Fruit fly (Drosophila melanogaster): Measurements from ENCODE around the gene Pgk.

Gene Pgk

DNA sequence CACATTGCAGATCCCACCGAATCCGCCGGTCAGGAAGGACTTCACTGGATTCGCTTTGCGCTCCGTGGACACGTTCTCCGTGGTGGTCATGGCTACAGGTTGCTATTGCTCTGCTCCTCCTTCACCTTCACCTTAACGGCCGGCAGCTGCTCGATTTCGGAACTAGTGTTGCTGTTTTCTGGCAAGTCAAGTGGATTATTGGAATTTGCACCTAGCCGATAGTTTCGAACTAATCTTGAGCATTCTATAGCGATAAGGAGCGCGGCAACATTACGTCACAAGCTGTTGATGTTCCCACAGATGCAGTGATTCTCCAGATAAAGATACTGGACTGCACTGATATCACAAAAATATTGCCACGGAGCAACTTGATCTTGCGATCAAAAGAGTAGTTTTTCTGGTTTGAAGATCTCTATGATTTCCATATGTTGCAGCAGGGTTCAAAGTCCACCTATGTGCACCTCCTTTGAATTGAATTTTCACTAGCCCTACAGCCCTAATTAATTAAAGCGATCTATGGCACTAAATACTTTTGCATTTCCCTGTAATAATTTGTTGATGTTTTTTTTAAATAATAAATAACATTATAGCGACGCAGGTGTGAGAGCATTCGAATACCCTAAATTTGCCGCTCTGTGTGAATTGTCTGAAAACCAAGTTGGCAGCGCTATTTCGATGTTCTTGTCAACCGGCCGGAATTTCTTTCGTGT lies 16.8 kb upstream of the Pgk start, which contains the start of the genes colt and HINT1 (continued):
- TF ChIP-seq Elba2 (GFP tag; optimal IDR thresholded peaks at IDR 0.05) (no peak), MBD-R2 (GFP tag; IDR thresholded peaks at IDR 0.05) (peak; percentile 96), abd-A (tag; optimal IDR thresholded peaks at IDR 0.05) (no peak), dan (GFP tag; IDR thresholded peaks at IDR 0.05) (no peak), CG4360 (GFP tag; IDR thresholded peaks at IDR 0.05) (no peak), CG14710 (tag; optimal IDR thresholded peaks at IDR 0.05) (peak; percentile 70), schlank (tag; optimal IDR thresholded peaks at IDR 0.05) (no peak), Ada2b (GFP tag; IDR thresholded peaks at IDR 0.05) (no peak), CG9437 (GFP tag; optimal IDR thresholded peaks at IDR 0.05) (peak; percentile 31), lola (GFP tag; optimal IDR thresholded peaks at IDR 0.05) (no peak), Abd-B (GFP tag; optimal IDR thresholded peaks at IDR 0.05) (peak; percentile 21), CG15696 (tag; optimal IDR thresholded peaks at IDR 0.05) (no peak), ftz-f1 (GFP tag; optimal IDR thresholded peaks at IDR 0.05) (no peak), org-1 (GFP tag; optimal IDR thresholded peaks at IDR 0.05) (no peak), Hand (GFP tag; optimal IDR thresholded peaks at IDR 0.05) (no peak), dimm (GFP tag; IDR thresholded peaks at IDR 0.05) (no peak), Taf1 (GFP tag; IDR thresholded peaks at IDR 0.05) (no peak), CG30020 (tag; optimal IDR thresholded peaks at IDR 0.05) (peak; percentile 72), mam (GFP tag; optimal IDR thresholded peaks at IDR 0.05) (no peak), CG18262 (tag; optimal IDR thresholded peaks at IDR 0.05) (peak; percentile 1), CG1647 (GFP tag; optimal IDR thresholded peaks at IDR 0.05) (no peak), CG2199 (GFP tag; IDR thresholded peaks at IDR 0.05) (no peak), Ets65A (GFP tag) (no peak), CG17385 (GFP tag; optimal IDR thresholded peaks at IDR 0.05) (no peak), CG12391 (tag; optimal IDR thresholded peaks at IDR 0.05) (peak; percentile 29), Atf3 (GFP tag; optimal IDR thresholded peaks at IDR 0.05) (no peak), odd (GFP tag; optimal IDR thresholded peaks at IDR 0.05) (no peak), CG8089 (GFP tag; optimal IDR thresholded peaks at IDR 0.05) (no peak), CG10654 (GFP tag; optimal IDR thresholded peaks at IDR 0.05) (no peak), CG11247 (GFP tag; IDR thresholded peaks at IDR 0.05) (no peak), gt (GFP tag; IDR thresholded peaks at IDR 0.05) (no peak), Awh (GFP tag; IDR thresholded peaks at IDR 0.05) (no peak), bsh (GFP tag; optimal IDR thresholded peaks at IDR 0.05) (peak in 1 of 2 experiments; percentile 92), CG3847 (GFP tag; IDR thresholded peaks at IDR 0.05) (peak; percentile 84), corto (GFP tag; optimal IDR thresholded peaks at IDR 0.05) (no peak), dmrt99B (tag; optimal IDR thresholded peaks at IDR 0.05) (no peak), Atf-2 (GFP tag; optimal IDR thresholded peaks at IDR 0.05) (no peak), CG9609 (GFP tag; optimal IDR thresholded peaks at IDR 0.05) (no peak), CG32532 (GFP tag; IDR thresholded peaks at IDR 0.05) (peak; percentile 48; the same call in 1 of the 2 replicates), ERR (GFP tag; optimal IDR thresholded peaks at IDR 0.05) (peak; percentile 2), CG34224 (GFP tag; IDR thresholded peaks at IDR 0.05; ENCODE audit: partially characterized antibody) (no peak; the same call in 2 of the 3 replicates), D19A (tag; optimal IDR thresholded peaks at IDR 0.05) (peak; percentile 44), lov (optimal IDR thresholded peaks at IDR 0.05) (no peak), lov (GFP tag; IDR thresholded peaks at IDR 0.05) (no peak), CG4404 (GFP tag; IDR thresholded peaks at IDR 0.05) (no peak), dysf (GFP tag; IDR thresholded peaks at IDR 0.05) (no peak), grn (GFP tag; optimal IDR thresholded peaks at IDR 0.05) (peak; percentile 64), slp2 (GFP tag; optimal IDR thresholded peaks at IDR 0.05) (no peak), Med (GFP tag) (peak; percentile 85), CG3995 (GFP tag; optimal IDR thresholded peaks at IDR 0.05) (peak; percentile 80), Opbp (GFP tag; IDR thresholded peaks at IDR 0.05; ENCODE audit: partially characterized antibody) (peak; percentile 47; the same call in 1 of the 3 replicates)
